Fruit fly (Drosophila melanogaster) ovary, adult (tissue): ENCODE results near the gene defl.

Experiments
- CG17801 ChIP-seq: fragments of 200-800 bp; optimal IDR thresholded peaks from 2 replicates; lab custom pipeline; 2019; ENCODE audit warnings: missing biosample characterization, mild to moderate bottlenecking, missing genetic modification characterization, moderate library complexity; ENCODE audit not compliant: partially characterized antibody

defl gene

dm6 chr3L:9713383-9713827, 9.8 kb upstream of the defl start, which contains the start of gene SH3PX1:
SH3PX1 (minus strand) TSS chr3L:9713827.
- no peak for TF ChIP-seq CG17801 (GFP tag; lab: Kevin White, UChicago)

dm6 chr3L:9713828-9714536, 9.2 kb upstream of the defl start, which contains the start of gene vsg:
vsg (plus strand) TSS chr3L:9714324.
- peak; percentile 66 for TF ChIP-seq CG17801 (GFP tag; lab: Kevin White, UChicago)

- no peak for TF ChIP-seq CG17801 (GFP tag; lab: Kevin White, UChicago)
Measured at dm6 chr3L:9714537-9715144, 8.6 kb upstream of the defl start.

- no peak for TF ChIP-seq CG17801 (GFP tag; lab: Kevin White, UChicago)
Measured at dm6 chr3L:9716595-9716994, 6.6 kb upstream of the defl start.

dm6 chr3L:9717101-9717500, 6.1 kb upstream of the defl start:
- TF ChIP-seq CG17801 (GFP tag; lab: Kevin White, UChicago) = no peak

- no peak for TF ChIP-seq CG17801 (GFP tag; lab: Kevin White, UChicago)
Measured at dm6 chr3L:9717839-9718238, 5.4 kb upstream of the defl start.

dm6 chr3L:9718929-9719328, 4.3 kb upstream of the defl start, which contains the start of the genes CG18178 and CG14174:
CG18178 (minus strand) TSS chr3L:9719144.
CG14174 (plus strand) TSS chr3L:9719328.
- TF ChIP-seq CG17801 (GFP tag; lab: Kevin White, UChicago) = peak; percentile 78

dm6 chr3L:9720102-9720501, 3.1 kb upstream of the defl start:
- no peak for TF ChIP-seq CG17801 (GFP tag; lab: Kevin White, UChicago)

dm6 chr3L:9726707-9727106, 3.5 kb downstream of the defl start, which contains the start of gene Naa60:
Naa60 (plus strand) TSS chr3L:9726895.
- TF ChIP-seq CG17801 (GFP tag; lab: Kevin White, UChicago) = peak; percentile 28

dm6 chr3L:9729795-9730421, 6.7 kb downstream of the defl start, which contains the start of gene ATPsynB:
ATPsynB (plus strand) TSS chr3L:9729999.
- TF ChIP-seq CG17801 (GFP tag; lab: Kevin White, UChicago) = no peak

- no peak for TF ChIP-seq CG17801 (GFP tag; lab: Kevin White, UChicago)
Measured at dm6 chr3L:9733563-9733962, 10.3 kb downstream of the defl start, which contains the start of gene CG6749. CG6749 (minus strand) TSS chr3L:9733807.

dm6 chr3L:9739629-9740028, 16.4 kb downstream of the defl start:
- no peak for TF ChIP-seq CG17801 (GFP tag; lab: Kevin White, UChicago)

dm6 chr3L:9742342-9742741, 19.1 kb downstream of the defl start:
- no peak for TF ChIP-seq CG17801 (GFP tag; lab: Kevin White, UChicago)

- peak; percentile 89 for TF ChIP-seq CG17801 (GFP tag; lab: Kevin White, UChicago)
Measured at dm6 chr3L:9744060-9744549, 20.9 kb downstream of the defl start.

dm6 chr3L:9745393-9745792, 22.2 kb downstream of the defl start:
- no peak for TF ChIP-seq CG17801 (GFP tag; lab: Kevin White, UChicago)
